Fruit fly (Drosophila melanogaster) S2 (cell line): ENCODE data around the gene scyl.

Experiments used
- CG8478 ChIP-seq: fragments of >200 bp; optimal IDR thresholded peaks from 2 replicates; lab custom pipeline; 2018
- CTCF ChIP-seq, 2 experiments: fragments of >200 bp; optimal IDR thresholded peaks; 2 replicates each; lab custom pipeline; 2018

DNA sequence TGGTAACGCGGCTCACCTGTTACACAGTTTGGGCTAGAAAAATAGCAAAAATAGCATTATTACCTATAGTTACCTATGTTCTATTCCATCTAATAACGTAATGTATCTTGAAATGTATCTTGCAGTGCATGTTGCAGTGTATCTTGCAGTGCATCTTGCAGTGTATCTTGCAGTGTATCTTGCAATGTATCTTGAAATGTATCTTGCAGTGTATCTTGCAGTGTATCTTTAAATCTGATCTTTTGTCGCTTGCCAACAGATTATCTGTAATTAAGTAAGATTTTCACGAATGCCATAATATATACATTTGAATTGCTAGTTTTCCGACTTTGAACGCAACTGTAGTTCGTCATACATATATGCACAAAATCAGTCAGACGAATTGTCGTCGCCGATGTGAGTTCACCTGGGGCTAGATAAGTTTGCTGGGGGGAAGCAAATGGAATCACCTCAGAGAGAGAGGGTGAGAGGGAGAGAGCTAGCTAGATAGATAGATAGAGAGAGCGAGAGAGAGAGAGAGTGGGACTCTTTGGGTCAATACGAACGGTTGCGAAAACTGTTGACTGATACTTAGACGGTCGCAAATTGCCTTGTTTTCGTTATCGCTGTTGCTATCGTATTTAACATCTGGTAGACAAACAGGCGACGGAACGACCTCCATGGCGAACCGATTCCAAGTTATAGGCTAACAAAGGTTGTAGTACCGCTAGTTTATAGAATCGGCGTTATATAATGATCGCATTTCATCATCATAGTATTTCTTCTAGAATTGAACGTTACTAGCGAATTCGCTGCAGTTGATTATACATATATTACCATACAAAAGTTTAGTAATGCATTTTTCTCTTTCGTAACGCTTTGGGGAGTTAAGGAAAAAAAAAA, 9.5 kb upstream of the scyl start:
- TF ChIP-seq CG8478 (lab: Kevin White, UChicago) (no peak), CTCF (optimal IDR thresholded peaks at IDR 0.05; lab: Kevin White, UChicago) (no peak)
